Fruit fly (Drosophila melanogaster) whole organism, embryonic: Measurements from ENCODE around the gene CG2120.
A peak's percentile ranks its signal among the peaks of the same experiment; 100 is the strongest.

Experiments
- Atf-2 ChIP-seq: fragments of 200-800 bp; sonication (Bioruptor generic); optimal IDR thresholded peaks from 2 replicates; lab custom pipeline; 2016; ENCODE audit warnings: missing biosample characterization, missing genetic modification characterization
- CG12071 ChIP-seq: fragments of 200-800 bp; sonication (Bioruptor generic); optimal IDR thresholded peaks from 3 replicates; lab custom pipeline; 2018; ENCODE audit warnings: missing biosample characterization, mild to moderate bottlenecking, missing genetic modification characterization
- CG13894 ChIP-seq: fragments of 200-800 bp; sonication (Bioruptor generic); optimal IDR thresholded peaks from 3 replicates; lab custom pipeline; 2018; ENCODE audit warnings: missing biosample characterization, mild to moderate bottlenecking, missing genetic modification characterization, moderate library complexity
- CG14441 ChIP-seq: fragments of 200-800 bp; sonication (Bioruptor generic); IDR thresholded peaks from 2 replicates; pipeline ENCODE4 v1.3.6; 2022; ENCODE audit warnings: missing biosample characterization, missing genetic modification characterization
- CG1602 ChIP-seq: fragments of 200-800 bp; sonication (Bioruptor generic); optimal IDR thresholded peaks from 3 replicates; lab custom pipeline; 2016; ENCODE audit warnings: missing biosample characterization, missing genetic modification characterization
- CG1603 ChIP-seq: fragments of 200-800 bp; sonication (Bioruptor generic); optimal IDR thresholded peaks from 2 replicates; lab custom pipeline; 2019; ENCODE audit warnings: missing biosample characterization, mild to moderate bottlenecking, missing genetic modification characterization, moderate library complexity
- CG17612 ChIP-seq: fragments of 200-800 bp; sonication (Bioruptor generic); IDR thresholded peaks from 2 replicates; pipeline ENCODE4 v1.3.6; 2022; ENCODE audit warnings: missing biosample characterization, missing genetic modification characterization
- CG3281 ChIP-seq: fragments of 200-800 bp; sonication (Bioruptor generic); optimal IDR thresholded peaks from 3 replicates; lab custom pipeline; 2017; ENCODE audit warnings: missing biosample characterization, mild to moderate bottlenecking, missing genetic modification characterization
- CG4360 ChIP-seq: fragments of 200-800 bp; sonication (Bioruptor generic); IDR thresholded peaks from 2 replicates; pipeline ENCODE4 v1.3.6; 2022; ENCODE audit warnings: missing biosample characterization, missing genetic modification characterization
- CG6272 ChIP-seq: fragments of 200-800 bp; sonication (Bioruptor generic); IDR thresholded peaks from 2 replicates; pipeline ENCODE4 v1.3.6; 2022; ENCODE audit warnings: missing biosample characterization, missing genetic modification characterization
- CG6765 ChIP-seq: fragments of 200-800 bp; sonication (Bioruptor generic); optimal IDR thresholded peaks from 3 replicates; lab custom pipeline; 2017; ENCODE audit warnings: missing biosample characterization, mild to moderate bottlenecking, missing genetic modification characterization
- CG7963 ChIP-seq: fragments of 200-800 bp; sonication (Bioruptor generic); IDR thresholded peaks from 3 replicates; pipeline ENCODE4 v1.3.6; 2022; ENCODE audit warnings: missing biosample characterization, missing genetic modification characterization; ENCODE audit not compliant: partially characterized antibody
- CG8290 ChIP-seq, 3 experiments: fragments of 200-800 bp; sonication (Bioruptor generic); optimal IDR thresholded peaks; 2 replicates each; lab custom pipeline; 2016 to 2019; ENCODE audit warnings: missing biosample characterization in 3 of 3, missing genetic modification characterization in 3 of 3, mild to moderate bottlenecking in 2 of 3, moderate library complexity in 1 of 3
- CG8388 ChIP-seq: fragments of 200-800 bp; sonication (Bioruptor generic); optimal IDR thresholded peaks from 2 replicates; lab custom pipeline; 2019; ENCODE audit warnings: missing biosample characterization, mild to moderate bottlenecking, missing genetic modification characterization, moderate library complexity
- CG8478 ChIP-seq: fragments of >200 bp; optimal IDR thresholded peaks from 2 replicates; lab custom pipeline; 2018
- CG9876 ChIP-seq: fragments of 200-800 bp; sonication (Bioruptor generic); optimal IDR thresholded peaks from 2 replicates; lab custom pipeline; 2016; ENCODE audit warnings: missing biosample characterization, missing genetic modification characterization
- E2f2 ChIP-seq: fragments of 200-800 bp; sonication (Bioruptor generic); IDR thresholded peaks from 2 replicates; pipeline ENCODE4 v1.3.6; 2022; ENCODE audit warnings: missing biosample characterization, missing genetic modification characterization
- Ets65A ChIP-seq: fragments of 200-800 bp; sonication (Bioruptor generic); peaks from one replicate; lab custom pipeline; 2016; ENCODE audit warnings: missing biosample characterization, missing genetic modification characterization
- HLH3B ChIP-seq: fragments of 200-800 bp; sonication (Bioruptor generic); IDR thresholded peaks from 2 replicates; pipeline ENCODE4 v1.3.6; 2022; ENCODE audit warnings: missing biosample characterization, missing genetic modification characterization
- Lhr ChIP-seq: fragments of 200-800 bp; sonication (Bioruptor generic); optimal IDR thresholded peaks from 3 replicates; lab custom pipeline; 2017; ENCODE audit warnings: mild to moderate bottlenecking, missing biosample characterization, missing genetic modification reagents, missing genetic modification characterization
- MTF-1 ChIP-seq: fragments of 200-800 bp; sonication (Bioruptor generic); optimal IDR thresholded peaks from 2 replicates; lab custom pipeline; 2018; ENCODE audit warnings: missing biosample characterization, mild to moderate bottlenecking, missing genetic modification characterization, borderline replicate concordance
- NC2β ChIP-seq: fragments of 200-800 bp; sonication (Bioruptor generic); optimal IDR thresholded peaks from 2 replicates; lab custom pipeline; 2016; ENCODE audit warnings: missing biosample characterization, missing genetic modification characterization
- Opbp ChIP-seq: fragments of 200-800 bp; sonication (Bioruptor generic); IDR thresholded peaks from 3 replicates; pipeline ENCODE4 v1.3.6; 2022; ENCODE audit warnings: missing biosample characterization, missing genetic modification characterization; ENCODE audit not compliant: partially characterized antibody
- Xrp1 ChIP-seq: fragments of 200-800 bp; sonication (Bioruptor generic); IDR thresholded peaks from 2 replicates; pipeline ENCODE4 v1.3.6; 2022; ENCODE audit warnings: missing biosample characterization, missing genetic modification characterization
- bowl ChIP-seq: fragments of 200-800 bp; sonication (Bioruptor generic); IDR thresholded peaks from 2 replicates; pipeline ENCODE4 v1.3.6; 2022; ENCODE audit warnings: missing biosample characterization, missing genetic modification characterization
- btn ChIP-seq: fragments of 200-800 bp; sonication (Bioruptor generic); optimal IDR thresholded peaks from 2 replicates; lab custom pipeline; 2016; ENCODE audit warnings: missing biosample characterization, missing genetic modification characterization
- chn ChIP-seq: fragments of 200-800 bp; sonication (Bioruptor generic); optimal IDR thresholded peaks from 2 replicates; lab custom pipeline; 2016; ENCODE audit warnings: missing biosample characterization, missing genetic modification characterization
- croc ChIP-seq: fragments of 200-800 bp; sonication (Bioruptor generic); conservative IDR thresholded peaks from 3 replicates; pipeline ENCODE4 v1.3.6; 2022; ENCODE audit warnings: missing biosample characterization, missing genetic modification characterization
- dmrt11E ChIP-seq: fragments of 200-800 bp; sonication (Bioruptor generic); optimal IDR thresholded peaks from 3 replicates; lab custom pipeline; 2018; ENCODE audit warnings: missing biosample characterization, mild to moderate bottlenecking, missing genetic modification characterization, moderate library complexity
- ems ChIP-seq: fragments of 200-800 bp; sonication (Bioruptor generic); optimal IDR thresholded peaks from 3 replicates; lab custom pipeline; 2016; ENCODE audit warnings: missing biosample characterization, missing genetic modification characterization
- fd96Cb ChIP-seq: fragments of 200-800 bp; sonication (Bioruptor generic); optimal IDR thresholded peaks from 2 replicates; lab custom pipeline; 2018; ENCODE audit warnings: missing biosample characterization, mild to moderate bottlenecking, missing genetic modification characterization, moderate library complexity
- ftz-f1 ChIP-seq: fragments of 200-800 bp; sonication (Bioruptor generic); optimal IDR thresholded peaks from 2 replicates; lab custom pipeline; 2016; ENCODE audit warnings: missing biosample characterization, missing genetic modification characterization
- hth ChIP-seq: fragments of >200 bp; optimal IDR thresholded peaks from 2 replicates; lab custom pipeline; 2017; ENCODE audit warnings: inconsistent platforms
- insv ChIP-seq, 2 experiments: fragments of 200-800 bp; sonication (Bioruptor generic); optimal IDR thresholded peaks; 3 replicates each; lab custom pipeline; 2016 to 2018; ENCODE audit warnings: missing biosample characterization in 2 of 2, missing genetic modification characterization in 2 of 2
- kni ChIP-seq: fragments of 200-800 bp; sonication (Bioruptor generic); optimal IDR thresholded peaks from 3 replicates; lab custom pipeline; 2017; ENCODE audit warnings: mild to moderate bottlenecking, missing biosample characterization, missing genetic modification reagents, missing genetic modification characterization
- lbe ChIP-seq: fragments of 200-800 bp; sonication (Bioruptor generic); optimal IDR thresholded peaks from 2 replicates; lab custom pipeline; 2016; ENCODE audit warnings: missing biosample characterization, mild to moderate bottlenecking, missing genetic modification characterization
- nerfin-1 ChIP-seq: fragments of 200-800 bp; sonication (Bioruptor generic); optimal IDR thresholded peaks from 3 replicates; lab custom pipeline; 2019; ENCODE audit warnings: missing biosample characterization, mild to moderate bottlenecking, missing genetic modification characterization, moderate library complexity
- phol ChIP-seq: fragments of 200-800 bp; sonication (Bioruptor generic); optimal IDR thresholded peaks from 3 replicates; lab custom pipeline; 2018; ENCODE audit warnings: missing biosample characterization, mild to moderate bottlenecking, missing genetic modification characterization, moderate library complexity
- pita ChIP-seq: fragments of 200-800 bp; sonication (Bioruptor generic); optimal IDR thresholded peaks from 2 replicates; lab custom pipeline; 2017; ENCODE audit warnings: missing biosample characterization, mild to moderate bottlenecking, missing genetic modification characterization
- salm ChIP-seq: fragments of 200-800 bp; sonication (Bioruptor generic); optimal IDR thresholded peaks from 2 replicates; lab custom pipeline; 2018; ENCODE audit warnings: missing biosample characterization, mild to moderate bottlenecking, missing genetic modification characterization
- sc ChIP-seq, 3 experiments: fragments of >200 bp in 2 of 3; fragments of 200-800 bp in 1 of 3; sonication (Bioruptor generic) in 1 of 3; optimal IDR thresholded peaks; 2 replicates in 2 of 3; 3 replicates in 1 of 3; lab custom pipeline; 2017; ENCODE audit warnings: mild to moderate bottlenecking in 1 of 3, missing biosample characterization in 1 of 3, missing genetic modification characterization in 1 of 3, missing genetic modification reagents in 1 of 3
- sens ChIP-seq: fragments of 200-800 bp; sonication (Bioruptor generic); peaks from one replicate; lab custom pipeline; 2016; ENCODE audit warnings: missing biosample characterization, missing genetic modification characterization
- sob ChIP-seq: fragments of 200-800 bp; sonication (Bioruptor generic); IDR thresholded peaks from 2 replicates; pipeline ENCODE4 v1.3.6; 2022; ENCODE audit warnings: missing biosample characterization, missing genetic modification characterization
- tin ChIP-seq: fragments of 200-800 bp; sonication (Bioruptor generic); optimal IDR thresholded peaks from 3 replicates; lab custom pipeline; 2016; ENCODE audit warnings: missing biosample characterization, missing genetic modification characterization
- twi ChIP-seq: fragments of 200-800 bp; optimal IDR thresholded peaks from 2 replicates; lab custom pipeline; 2019; ENCODE audit warnings: missing biosample characterization, mild to moderate bottlenecking, missing genetic modification characterization, moderate library complexity
- tx ChIP-seq: fragments of 200-800 bp; sonication (Bioruptor generic); optimal IDR thresholded peaks from 2 replicates; lab custom pipeline; 2016; ENCODE audit warnings: missing biosample characterization, missing genetic modification characterization
- vnd ChIP-seq: fragments of 200-800 bp; sonication (Bioruptor generic); IDR thresholded peaks from 3 replicates; pipeline ENCODE4 v1.3.6; 2022; ENCODE audit warnings: missing biosample characterization, missing genetic modification characterization; ENCODE audit not compliant: partially characterized antibody
- wor ChIP-seq: fragments of 200-800 bp; sonication (Bioruptor generic); IDR thresholded peaks from 2 replicates; pipeline ENCODE4 v1.3.6; 2022; ENCODE audit warnings: missing biosample characterization, missing genetic modification characterization

Gene CG2120

DNA sequence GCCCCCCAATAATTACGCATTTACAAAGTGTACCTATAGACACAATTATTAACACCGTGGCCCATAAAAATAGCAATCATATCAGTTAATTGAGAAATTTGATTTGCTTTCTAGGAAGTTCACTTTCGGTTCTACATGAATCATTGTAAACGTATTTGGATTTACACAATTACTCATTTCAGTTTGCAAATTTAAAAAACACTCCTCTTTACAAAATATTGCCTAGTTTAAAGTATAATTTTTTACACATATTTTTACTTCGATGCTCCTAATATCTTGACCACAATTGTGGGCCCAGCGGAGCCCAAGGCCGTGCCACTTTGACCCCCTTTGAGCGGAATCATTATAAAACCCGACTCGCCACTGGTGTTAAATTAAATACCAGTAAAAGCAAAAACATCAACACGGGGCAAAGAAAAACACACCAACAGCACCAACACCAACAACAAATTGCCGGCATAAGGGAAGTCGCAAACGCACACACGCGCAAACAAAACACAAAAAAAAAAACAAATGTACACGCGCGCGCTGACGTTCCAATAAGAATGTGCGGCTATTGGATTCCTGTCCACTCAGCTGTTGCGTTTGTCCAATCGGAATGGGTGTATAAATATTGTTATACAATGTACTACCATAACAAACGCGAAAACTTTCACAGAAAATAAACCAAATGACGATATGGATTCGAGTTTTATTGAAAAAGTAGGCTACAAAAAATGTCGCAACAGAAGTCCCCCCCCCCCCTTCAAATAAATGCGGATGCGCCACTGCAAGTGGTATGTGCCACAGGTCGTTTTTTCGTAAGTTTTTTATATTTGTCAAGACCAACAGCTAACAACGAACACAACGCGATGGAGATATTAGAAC is 20.9 kb upstream of the CG2120 start (continued):
- TF ChIP-seq Lhr (no peak), fd96Cb (tag; lab: Kevin White, UChicago) (peak; percentile 54), Xrp1 (GFP tag; lab: Robert Waterston, UW) (peak; percentile 58; the same call in 1 of the 2 replicates), NC2β (GFP tag; lab: Kevin White, UChicago) (peak; percentile 29), btn (GFP tag; lab: Kevin White, UChicago) (peak; percentile 9), twi (tag; lab: Kevin White, UChicago) (peak; percentile 10), CG17612 (GFP tag; lab: Robert Waterston, UW) (no peak), bowl (GFP tag; lab: Robert Waterston, UW) (no peak), CG8478 (lab: Kevin White, UChicago) (no peak), CG14441 (GFP tag; lab: Robert Waterston, UW) (peak; percentile 61), E2f2 (GFP tag; lab: Robert Waterston, UW) (peak; percentile 38; the same call in 1 of the 2 replicates), CG12071 (GFP tag; lab: Kevin White, UChicago) (peak; percentile 55), sob (GFP tag; lab: Robert Waterston, UW) (peak; percentile 62), chn (GFP tag; lab: Kevin White, UChicago) (peak; percentile 37), sens (GFP tag; lab: Kevin White, UChicago) (peak; percentile 67), CG8388 (peak; percentile 43), CG6272 (no peak), ftz-f1 (GFP tag; lab: Kevin White, UChicago) (peak; percentile 65), phol (tag; lab: Kevin White, UChicago) (peak; percentile 55), wor (no peak), CG4360 (GFP tag; lab: Robert Waterston, UW) (peak; percentile 31; the same call in 1 of the 2 replicates), CG1602 (GFP tag; lab: Kevin White, UChicago) (peak; percentile 24), tin (GFP tag; lab: Kevin White, UChicago) (peak; percentile 20), Atf-2 (GFP tag; lab: Kevin White, UChicago) (peak; percentile 25), Ets65A (GFP tag; lab: Kevin White, UChicago) (peak; percentile 88), vnd (GFP tag; lab: Robert Waterston, UW) (no peak), pita (no peak), insv (GFP tag; optimal IDR thresholded peaks at IDR 0.05; lab: Kevin White, UChicago) (peak; percentile 64 to 94), sc (optimal IDR thresholded peaks at IDR 0.05; lab: Kevin White, UChicago) (no peak), sc (GFP tag; optimal IDR thresholded peaks at IDR 0.05; lab: Kevin White, UChicago) (no peak), CG8290 (GFP tag; optimal IDR thresholded peaks at IDR 0.05; lab: Kevin White, UChicago) (no peak), CG8290 (tag; optimal IDR thresholded peaks at IDR 0.05; lab: Kevin White, UChicago) (peak in 1 of 2 experiments; percentile 59), ems (GFP tag; lab: Kevin White, UChicago) (peak; percentile 63), dmrt11E (tag; lab: Kevin White, UChicago) (no peak), nerfin-1 (tag; lab: Kevin White, UChicago) (no peak), CG9876 (no peak), CG13894 (peak; percentile 64), tx (GFP tag; lab: Kevin White, UChicago) (peak; percentile 26), MTF-1 (GFP tag; lab: Kevin White, UChicago) (no peak), HLH3B (GFP tag; lab: Robert Waterston, UW) (peak; percentile 46; the same call in 1 of the 2 replicates), kni (GFP tag; lab: Kevin White, UChicago) (peak; percentile 11), CG3281 (GFP tag; lab: Kevin White, UChicago) (peak; percentile 86), CG6765 (GFP tag; lab: Kevin White, UChicago) (peak; percentile 77), CG7963 (no peak), croc (GFP tag; lab: Robert Waterston, UW) (no peak), lbe (GFP tag; lab: Kevin White, UChicago) (no peak), CG1603 (peak; percentile 45), hth (lab: Kevin White, UChicago) (no peak), Opbp (GFP tag; lab: Robert Waterston, UW) (no peak), salm (tag; lab: Kevin White, UChicago) (peak; percentile 12)
